Fruit fly (Drosophila melanogaster): ENCODE results near the gene CG33946.

dm6 chr3L:6234035-6234434 is 13.7 kb downstream of the CG33946 start, which contains the start of gene CG42714:
- TF ChIP-seq rgr (GFP tag; optimal IDR thresholded peaks at IDR 0.05) (no peak), woc (GFP tag; optimal IDR thresholded peaks at IDR 0.05) (no peak), Mio (GFP tag; optimal IDR thresholded peaks at IDR 0.05) (no peak)
